Worm (Caenorhabditis elegans) whole organism, L3 larva: ENCODE measurements around the gene trp-2.
A peak's percentile ranks its signal among the peaks of the same experiment; 100 is the strongest.

Experiments used
- ama-1 ChIP-seq: fragments of 150-350 bp; optimal IDR thresholded peaks from 2 replicates; lab custom pipeline; 2018
- ceh-16 ChIP-seq: sonication (generic microtip); optimal IDR thresholded peaks from 2 replicates; lab custom pipeline; 2017; ENCODE audit warnings: missing biosample characterization, missing genetic modification characterization
- ceh-28 ChIP-seq: fragments of 150-350 bp; optimal IDR thresholded peaks from 2 replicates; lab custom pipeline; 2014; ENCODE audit warnings: missing biosample characterization, missing genetic modification reagents, missing genetic modification characterization
- ceh-9 ChIP-seq: sonication (generic microtip); optimal IDR thresholded peaks from 2 replicates; lab custom pipeline; 2018; ENCODE audit warnings: missing biosample characterization, missing genetic modification characterization
- daf-12 ChIP-seq: fragments of 150-350 bp; optimal IDR thresholded peaks from 2 replicates; lab custom pipeline; 2014; ENCODE audit warnings: missing biosample characterization, missing genetic modification reagents, missing genetic modification characterization
- egl-5 ChIP-seq: fragments of 150-350 bp; optimal IDR thresholded peaks from 2 replicates; lab custom pipeline; 2017; ENCODE audit warnings: missing biosample characterization, missing genetic modification reagents, missing genetic modification characterization, inconsistent platforms
- elt-2 ChIP-seq: sonication (generic microtip); optimal IDR thresholded peaks from 2 replicates; lab custom pipeline; 2016; ENCODE audit warnings: missing genetic modification reagents, mild to moderate bottlenecking, missing genetic modification characterization, missing compliant biosample characterization
- eor-1 ChIP-seq, 2 experiments: fragments of 150-350 bp; optimal IDR thresholded peaks; 2 replicates each; lab custom pipeline; 2014 to 2018; ENCODE audit warnings: missing biosample characterization in 2 of 2, missing genetic modification characterization in 2 of 2
- fkh-10 ChIP-seq: sonication (generic microtip); optimal IDR thresholded peaks from 2 replicates; lab custom pipeline; 2017; ENCODE audit warnings: missing biosample characterization, missing genetic modification reagents, missing genetic modification characterization
- fos-1 ChIP-seq: fragments of 150-350 bp; optimal IDR thresholded peaks from 2 replicates; lab custom pipeline; 2014; ENCODE audit warnings: missing biosample characterization, missing genetic modification characterization
- hmg-11 ChIP-seq: sonication (generic microtip); optimal IDR thresholded peaks from 2 replicates; lab custom pipeline; 2016; ENCODE audit warnings: missing genetic modification characterization, missing compliant biosample characterization
- jun-1 ChIP-seq: fragments of 150-350 bp; optimal IDR thresholded peaks from 2 replicates; lab custom pipeline; 2014; ENCODE audit warnings: missing biosample characterization, missing genetic modification reagents, missing genetic modification characterization
- lin-15B ChIP-seq: fragments of 150-350 bp; optimal IDR thresholded peaks from 2 replicates; lab custom pipeline; 2014; ENCODE audit warnings: missing biosample characterization, missing genetic modification characterization
- lin-39 ChIP-seq: fragments of 150-350 bp; optimal IDR thresholded peaks from 2 replicates; lab custom pipeline; 2018; ENCODE audit warnings: missing biosample characterization, missing genetic modification reagents, missing genetic modification characterization
- lsy-12 ChIP-seq: sonication (generic microtip); optimal IDR thresholded peaks from 2 replicates; lab custom pipeline; 2016; ENCODE audit warnings: mild to moderate bottlenecking, missing genetic modification characterization, missing compliant biosample characterization
- nfya-1 ChIP-seq: sonication (generic microtip); optimal IDR thresholded peaks from 2 replicates; lab custom pipeline; 2017; ENCODE audit warnings: missing genetic modification characterization, mild to moderate bottlenecking, missing compliant biosample characterization, antibody characterized with exemption, moderate library complexity; ENCODE audit not compliant: insufficient read depth
- nhr-11 ChIP-seq: fragments of 150-350 bp; optimal IDR thresholded peaks from 2 replicates; lab custom pipeline; 2014; ENCODE audit warnings: missing biosample characterization, missing genetic modification characterization
- nhr-12 ChIP-seq: fragments of 150-350 bp; optimal IDR thresholded peaks from 2 replicates; lab custom pipeline; 2014; ENCODE audit warnings: missing biosample characterization, missing genetic modification characterization
- nhr-23 ChIP-seq: fragments of 150-350 bp; optimal IDR thresholded peaks from 2 replicates; lab custom pipeline; 2014; ENCODE audit warnings: missing biosample characterization, missing genetic modification reagents, missing genetic modification characterization
- nhr-237 ChIP-seq: fragments of 150-350 bp; optimal IDR thresholded peaks from 2 replicates; lab custom pipeline; 2014; ENCODE audit warnings: missing biosample characterization, missing genetic modification characterization
- nhr-25 ChIP-seq: sonication (generic microtip); optimal IDR thresholded peaks from 2 replicates; lab custom pipeline; 2017; ENCODE audit warnings: missing biosample characterization, missing genetic modification characterization
- nhr-43 ChIP-seq: sonication (generic microtip); optimal IDR thresholded peaks from 2 replicates; lab custom pipeline; 2016; ENCODE audit warnings: mild to moderate bottlenecking, missing genetic modification characterization, missing compliant biosample characterization; ENCODE audit not compliant: poor library complexity, severe bottlenecking
- nhr-76 ChIP-seq: fragments of 150-350 bp; sonication (generic microtip); optimal IDR thresholded peaks from 5 replicates; lab custom pipeline; 2014; ENCODE audit warnings: missing biosample characterization, missing genetic modification characterization
- pha-4 ChIP-seq: fragments of 150-350 bp; optimal IDR thresholded peaks from 2 replicates; lab custom pipeline; 2014; ENCODE audit warnings: missing biosample characterization, missing genetic modification reagents, missing genetic modification characterization
- skn-1 ChIP-seq: fragments of 150-350 bp; optimal IDR thresholded peaks from 2 replicates; lab custom pipeline; 2014; ENCODE audit warnings: missing biosample characterization, missing genetic modification characterization
- snpc-4 ChIP-seq: fragments of 150-350 bp; optimal IDR thresholded peaks from 2 replicates; lab custom pipeline; 2014; ENCODE audit warnings: missing biosample characterization, missing genetic modification characterization
- tbx-2 ChIP-seq: sonication (generic microtip); optimal IDR thresholded peaks from 2 replicates; lab custom pipeline; 2016; ENCODE audit warnings: mild to moderate bottlenecking, missing genetic modification characterization, missing compliant biosample characterization
- unc-39 ChIP-seq: sonication (generic microtip); optimal IDR thresholded peaks from 4 replicates; lab custom pipeline; 2017; ENCODE audit warnings: missing biosample characterization, missing genetic modification characterization
- unc-62 ChIP-seq: fragments of 150-350 bp; sonication (generic microtip); optimal IDR thresholded peaks from 4 replicates; lab custom pipeline; 2014; ENCODE audit warnings: missing biosample characterization, missing genetic modification reagents, missing genetic modification characterization
- zag-1 ChIP-seq: fragments of 150-350 bp; optimal IDR thresholded peaks from 2 replicates; lab custom pipeline; 2014; ENCODE audit warnings: missing biosample characterization, missing genetic modification characterization
- ztf-4 ChIP-seq: fragments of 150-350 bp; optimal IDR thresholded peaks from 2 replicates; lab custom pipeline; 2014; ENCODE audit warnings: missing biosample characterization, missing genetic modification characterization

trp-2 gene

ce11 chrIII:950472-950871 lies 41.2 kb upstream of the trp-2 start, which contains the start of the genes fbxa-67 and fbxa-11:
Gene fbxa-67, minus strand, starts transcription at chrIII:950670.
Gene fbxa-11, plus strand, starts transcription at chrIII:950869.
- TF ChIP-seq nfya-1 (tag; lab: Kevin White, UChicago) = peak; percentile 14
- TF ChIP-seq nhr-237 (tag; lab: Kevin White, UChicago) = no peak
- no peak for TF ChIP-seq lin-39 (tag; lab: Kevin White, UChicago)
- no peak for TF ChIP-seq nhr-23 (tag; lab: Kevin White, UChicago)
- TF ChIP-seq pha-4 (tag; lab: Kevin White, UChicago) = peak; percentile 50
- TF ChIP-seq hmg-11 (tag; lab: Kevin White, UChicago) = no peak
- peak; percentile 0 for TF ChIP-seq lin-15B
- TF ChIP-seq ceh-16 (tag; lab: Kevin White, UChicago) = no peak
- peak; percentile 0 for TF ChIP-seq jun-1 (tag; lab: Kevin White, UChicago)
- TF ChIP-seq elt-2 = peak; percentile 19

DNA sequence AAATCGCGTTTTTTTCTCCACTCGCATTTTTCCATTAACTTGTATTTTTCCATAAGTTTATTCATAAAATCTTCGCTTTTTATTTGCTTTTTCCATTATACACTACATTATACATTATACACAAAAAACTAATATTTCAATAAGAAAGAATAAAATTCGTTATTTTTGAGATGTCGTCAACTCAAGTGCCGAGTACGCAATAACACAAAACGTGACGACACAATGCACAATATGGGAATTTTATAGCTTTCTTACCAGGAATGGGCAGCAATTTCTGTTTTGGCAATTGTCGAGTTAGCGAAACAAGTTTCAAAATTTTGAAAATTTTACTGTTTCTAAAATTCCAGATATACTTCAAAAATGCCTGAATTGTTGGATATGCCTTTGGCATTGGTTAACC lies 39.5 kb upstream of the trp-2 start, which contains the start of gene fbxa-10:
TSS of gene fbxa-10 (plus strand) at position 207 of the 400 bp plus-strand sequence.
- TF ChIP-seq pha-4 (tag; lab: Kevin White, UChicago) (peak; percentile 30), hmg-11 (tag; lab: Kevin White, UChicago) (peak; percentile 59), tbx-2 (tag; lab: Kevin White, UChicago) (no peak), egl-5 (peak; percentile 2), ceh-16 (tag; lab: Kevin White, UChicago) (no peak)

ce11 chrIII:954553-954952 lies 37.1 kb upstream of the trp-2 start, which contains the start of the genes T12B5.15 and T12B5.14:
Gene T12B5.15, minus strand, starts transcription at chrIII:954653.
Gene T12B5.14, plus strand, starts transcription at chrIII:954873.
- TF ChIP-seq nhr-76 = no peak
- no peak for TF ChIP-seq nhr-11 (tag; lab: Kevin White, UChicago)
- no peak for TF ChIP-seq unc-39 (tag; lab: Kevin White, UChicago)
- TF ChIP-seq ceh-28 (tag; lab: Kevin White, UChicago) = no peak
- no peak for TF ChIP-seq nhr-43 (tag; lab: Kevin White, UChicago)
- TF ChIP-seq elt-2 = no peak
- TF ChIP-seq fkh-10 (GFP tag; lab: Kevin White, UChicago) = no peak
- TF ChIP-seq jun-1 (tag; lab: Kevin White, UChicago) = no peak
- TF ChIP-seq daf-12 = no peak
- TF ChIP-seq zag-1 (tag; lab: Kevin White, UChicago) = no peak
- TF ChIP-seq hmg-11 (tag; lab: Kevin White, UChicago) = no peak
- no peak for TF ChIP-seq ceh-16 (tag; lab: Kevin White, UChicago)
- TF ChIP-seq snpc-4 = no peak
- TF ChIP-seq ztf-4 (tag; lab: Kevin White, UChicago) = no peak
- TF ChIP-seq nhr-23 (tag; lab: Kevin White, UChicago) = no peak
- TF ChIP-seq egl-5 = no peak
- no peak for TF ChIP-seq fos-1 (tag; lab: Kevin White, UChicago)
- TF ChIP-seq skn-1 (tag; lab: Kevin White, UChicago) = no peak
- no peak for TF ChIP-seq lsy-12 (tag; lab: Kevin White, UChicago)
- TF ChIP-seq unc-62 (GFP tag; lab: Kevin White, UChicago) = no peak

DNA sequence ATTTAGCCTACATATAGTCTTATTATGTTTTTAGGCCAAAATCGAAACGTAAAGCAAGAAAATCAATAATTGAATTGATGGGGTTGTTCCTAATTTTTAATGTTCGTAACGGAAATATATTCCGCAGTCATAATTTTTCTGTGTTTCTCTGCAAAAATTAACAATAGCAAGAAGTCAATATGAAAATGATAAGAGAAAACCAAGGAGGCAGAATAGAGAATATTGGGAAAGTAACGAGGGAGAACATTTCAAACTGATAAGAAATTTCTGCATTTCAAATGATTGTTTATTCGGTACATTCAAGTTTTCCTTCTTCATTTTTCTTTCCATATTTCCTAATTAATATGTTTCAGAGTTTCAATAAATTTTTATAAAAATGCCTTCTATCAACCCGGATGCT lies 35.7 kb upstream of the trp-2 start, which contains the start of gene fbxa-54:
TSS of gene fbxa-54 (plus strand) at position 354 of the 400 bp plus-strand sequence.
- TF ChIP-seq skn-1 (tag; lab: Kevin White, UChicago) (no peak), elt-2 (peak; percentile 70), pha-4 (tag; lab: Kevin White, UChicago) (peak; percentile 66)
- TF ChIP-seq, all 47 proteins: peak for 2

DNA sequence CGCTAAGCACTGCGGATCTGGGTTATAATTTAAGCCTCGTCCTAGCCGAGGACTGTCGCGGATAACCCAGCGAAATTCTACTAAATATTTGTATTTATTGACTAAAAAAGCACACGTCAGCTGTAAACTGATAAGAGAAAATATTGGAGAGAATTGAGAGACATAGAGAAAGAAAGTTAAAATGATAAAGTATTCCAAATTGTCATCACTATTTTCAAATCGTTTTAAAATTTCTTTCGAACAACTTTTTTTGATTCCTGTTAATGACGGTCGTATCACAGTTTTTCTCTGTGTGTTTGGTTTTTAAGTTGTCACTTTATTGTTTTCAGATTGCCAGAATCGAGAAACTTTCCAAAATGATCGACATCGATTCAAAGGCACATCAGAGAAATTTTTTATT lies 29.7 kb upstream of the trp-2 start, which contains the start of gene fbxa-51:
TSS of gene fbxa-51 (plus strand) at position 322 of the 400 bp plus-strand sequence.
- TF ChIP-seq elt-2 (peak; percentile 58), fos-1 (tag; lab: Kevin White, UChicago) (no peak), ama-1 (lab: Kevin White, UChicago) (no peak)

- TF ChIP-seq nhr-25 (tag; lab: Kevin White, UChicago) = no peak
- no peak for TF ChIP-seq zag-1 (tag; lab: Kevin White, UChicago)
- no peak for TF ChIP-seq nhr-43 (tag; lab: Kevin White, UChicago)
- TF ChIP-seq lin-39 (tag; lab: Kevin White, UChicago) = no peak
- no peak for TF ChIP-seq unc-39 (tag; lab: Kevin White, UChicago)
- no peak for TF ChIP-seq eor-1 (tag; optimal IDR thresholded peaks at IDR 0.05; lab: Kevin White, UChicago)
- TF ChIP-seq ceh-9 = no peak
- TF ChIP-seq nhr-12 (tag; lab: Kevin White, UChicago) = no peak
These were observed 27.0 kb upstream of the trp-2 start for ce11 chrIII:964637-965036.
